Fruit fly (Drosophila melanogaster) whole organism, embryonic: ENCODE results near the gene pico.

Source experiments
- Ada2b ChIP-seq: fragments of 200-800 bp; sonication (Bioruptor generic); IDR thresholded peaks from 2 replicates; pipeline ENCODE4 v1.3.6; 2022; ENCODE audit warnings: missing biosample characterization, missing genetic modification characterization
- CG10209 ChIP-seq: fragments of 200-800 bp; sonication (Bioruptor generic); optimal IDR thresholded peaks from 3 replicates; lab custom pipeline; 2017; ENCODE audit warnings: missing biosample characterization, mild to moderate bottlenecking, missing genetic modification characterization, missing genetic modification reagents
- CG11093 ChIP-seq: fragments of 200-800 bp; sonication (Bioruptor generic); IDR thresholded peaks from 3 replicates; pipeline ENCODE4 v1.3.6; 2022; ENCODE audit warnings: missing biosample characterization, missing genetic modification characterization
- CG12219 ChIP-seq: fragments of 200-800 bp; sonication (Bioruptor generic); optimal IDR thresholded peaks from 3 replicates; lab custom pipeline; 2018; ENCODE audit warnings: missing biosample characterization, mild to moderate bottlenecking, missing genetic modification characterization
- CG13775 ChIP-seq: fragments of 200-800 bp; sonication (Bioruptor generic); optimal IDR thresholded peaks from 3 replicates; lab custom pipeline; 2017; ENCODE audit warnings: missing biosample characterization, mild to moderate bottlenecking, missing genetic modification characterization
- CG14965 ChIP-seq: fragments of 200-800 bp; sonication (Bioruptor generic); optimal IDR thresholded peaks from 2 replicates; lab custom pipeline; 2016; ENCODE audit warnings: missing biosample characterization, missing genetic modification characterization, borderline replicate concordance
- CG15011 ChIP-seq: fragments of 200-800 bp; sonication (Bioruptor generic); optimal IDR thresholded peaks from 3 replicates; lab custom pipeline; 2018; ENCODE audit warnings: missing biosample characterization, mild to moderate bottlenecking, missing genetic modification characterization
- CG16779 ChIP-seq: fragments of 200-800 bp; sonication (Bioruptor generic); IDR thresholded peaks from 2 replicates; pipeline ENCODE4 v1.3.6; 2022; ENCODE audit warnings: missing biosample characterization, missing genetic modification characterization
- CG1832 ChIP-seq: fragments of 200-800 bp; sonication (Bioruptor generic); optimal IDR thresholded peaks from 2 replicates; lab custom pipeline; 2017; ENCODE audit warnings: missing biosample characterization, mild to moderate bottlenecking, missing genetic modification characterization, inconsistent platforms
- CG31441 ChIP-seq: fragments of 200-800 bp; sonication (Bioruptor generic); IDR thresholded peaks from 2 replicates; pipeline ENCODE4 v1.3.6; 2022; ENCODE audit warnings: missing biosample characterization, missing genetic modification characterization
- CG3163 ChIP-seq: fragments of 200-800 bp; sonication (Bioruptor generic); optimal IDR thresholded peaks from 3 replicates; lab custom pipeline; 2016; ENCODE audit warnings: missing biosample characterization, missing genetic modification characterization
- CG5245 ChIP-seq: fragments of 200-800 bp; sonication (Bioruptor generic); optimal IDR thresholded peaks from 3 replicates; lab custom pipeline; 2016; ENCODE audit warnings: missing biosample characterization, missing genetic modification characterization
- CG7963 ChIP-seq: fragments of 200-800 bp; sonication (Bioruptor generic); IDR thresholded peaks from 3 replicates; pipeline ENCODE4 v1.3.6; 2022; ENCODE audit warnings: missing biosample characterization, missing genetic modification characterization; ENCODE audit not compliant: partially characterized antibody
- CG8290 ChIP-seq, 3 experiments: fragments of 200-800 bp; sonication (Bioruptor generic); optimal IDR thresholded peaks; 2 replicates each; lab custom pipeline; 2016 to 2019; ENCODE audit warnings: missing biosample characterization in 3 of 3, missing genetic modification characterization in 3 of 3, mild to moderate bottlenecking in 2 of 3, moderate library complexity in 1 of 3
- CG9215 ChIP-seq: fragments of 200-800 bp; sonication (Bioruptor generic); IDR thresholded peaks from 2 replicates; pipeline ENCODE4 v1.3.6; 2022; ENCODE audit warnings: missing biosample characterization, missing genetic modification characterization
- CG9817 ChIP-seq: fragments of 200-800 bp; sonication (Bioruptor generic); optimal IDR thresholded peaks from 2 replicates; lab custom pipeline; 2018; ENCODE audit warnings: missing biosample characterization, mild to moderate bottlenecking, missing genetic modification characterization, moderate library complexity
- CG9932 ChIP-seq: fragments of 200-800 bp; sonication (Bioruptor generic); IDR thresholded peaks from 2 replicates; pipeline ENCODE4 v1.3.6; 2022; ENCODE audit warnings: missing biosample characterization, missing genetic modification characterization
- D19A ChIP-seq: fragments of 200-800 bp; optimal IDR thresholded peaks from 3 replicates; lab custom pipeline; 2019; ENCODE audit warnings: missing biosample characterization, mild to moderate bottlenecking, missing genetic modification characterization, moderate library complexity
- Doc3 ChIP-seq: fragments of 200-800 bp; sonication (Bioruptor generic); IDR thresholded peaks from 3 replicates; pipeline ENCODE4 v1.3.6; 2022; ENCODE audit warnings: missing biosample characterization, missing genetic modification characterization; ENCODE audit not compliant: partially characterized antibody
- Ets65A ChIP-seq: fragments of 200-800 bp; sonication (Bioruptor generic); peaks from one replicate; lab custom pipeline; 2016; ENCODE audit warnings: missing biosample characterization, missing genetic modification characterization
- Gsc ChIP-seq: fragments of 200-800 bp; sonication (Bioruptor generic); IDR thresholded peaks from 2 replicates; pipeline ENCODE4 v1.3.6; 2022; ENCODE audit warnings: missing biosample characterization, missing genetic modification characterization
- Hmx ChIP-seq: fragments of 200-800 bp; sonication (Bioruptor generic); optimal IDR thresholded peaks from 2 replicates; lab custom pipeline; 2016; ENCODE audit warnings: missing biosample characterization, missing genetic modification characterization
- Hr3 ChIP-seq: fragments of 200-800 bp; sonication (Bioruptor generic); optimal IDR thresholded peaks from 3 replicates; lab custom pipeline; 2016; ENCODE audit warnings: missing biosample characterization, missing genetic modification characterization
- MBD-R2 ChIP-seq: fragments of 200-800 bp; sonication (Bioruptor generic); IDR thresholded peaks from 2 replicates; pipeline ENCODE4 v1.3.6; 2022; ENCODE audit warnings: missing biosample characterization, missing genetic modification characterization
- Med ChIP-seq: fragments of 200-800 bp; sonication (Bioruptor generic); peaks from one replicate; lab custom pipeline; 2016; ENCODE audit warnings: missing biosample characterization, missing genetic modification characterization, mild to moderate bottlenecking, inconsistent platforms, moderate library complexity
- Rx ChIP-seq: fragments of 200-800 bp; sonication (Bioruptor generic); IDR thresholded peaks from 2 replicates; pipeline ENCODE4 v1.3.6; 2022; ENCODE audit warnings: missing biosample characterization, missing genetic modification characterization
- br ChIP-seq: fragments of >200 bp; optimal IDR thresholded peaks from 2 replicates; lab custom pipeline; 2017
- btn ChIP-seq: fragments of 200-800 bp; sonication (Bioruptor generic); optimal IDR thresholded peaks from 2 replicates; lab custom pipeline; 2016; ENCODE audit warnings: missing biosample characterization, missing genetic modification characterization
- cad ChIP-seq: fragments of >200 bp; optimal IDR thresholded peaks from 2 replicates; lab custom pipeline; 2017; ENCODE audit warnings: missing biosample characterization, missing genetic modification characterization
- cg ChIP-seq: fragments of 200-800 bp; sonication (Bioruptor generic); optimal IDR thresholded peaks from 3 replicates; lab custom pipeline; 2019; ENCODE audit warnings: missing biosample characterization, mild to moderate bottlenecking, missing genetic modification characterization, moderate library complexity
- crol ChIP-seq: fragments of 200-800 bp; sonication (Bioruptor generic); IDR thresholded peaks from 2 replicates; pipeline ENCODE4 v1.3.6; 2022; ENCODE audit warnings: missing biosample characterization, missing genetic modification characterization
- dmrt11E ChIP-seq: fragments of 200-800 bp; sonication (Bioruptor generic); optimal IDR thresholded peaks from 3 replicates; lab custom pipeline; 2018; ENCODE audit warnings: missing biosample characterization, mild to moderate bottlenecking, missing genetic modification characterization, moderate library complexity
- gsb ChIP-seq: fragments of 200-800 bp; sonication (Bioruptor generic); IDR thresholded peaks from 2 replicates; pipeline ENCODE4 v1.3.6; 2022; ENCODE audit warnings: missing biosample characterization, missing genetic modification characterization
- inv ChIP-seq: fragments of 200-800 bp; sonication (Bioruptor generic); IDR thresholded peaks from 2 replicates; pipeline ENCODE4 v1.3.6; 2022; ENCODE audit warnings: missing biosample characterization, missing genetic modification characterization; ENCODE audit not compliant: partially characterized antibody
- luna ChIP-seq: fragments of 200-800 bp; sonication (Bioruptor generic); optimal IDR thresholded peaks from 2 replicates; lab custom pipeline; 2016; ENCODE audit warnings: missing biosample characterization, missing genetic modification characterization
- nau ChIP-seq: fragments of 200-800 bp; sonication (Bioruptor generic); optimal IDR thresholded peaks from 3 replicates; lab custom pipeline; 2017; ENCODE audit warnings: missing biosample characterization, mild to moderate bottlenecking, missing genetic modification characterization, missing genetic modification reagents
- pan ChIP-seq, 4 experiments: fragments of >200 bp in 3 of 4; fragments of 200-800 bp in 1 of 4; sonication (Bioruptor generic) in 1 of 4; optimal IDR thresholded peaks in 3 of 4; IDR thresholded peaks in 1 of 4; 2 replicates each; pipeline versions ENCODE4 v1.3.6 to Lab custom; 2017 to 2022; ENCODE audit warnings: missing biosample characterization in 2 of 4, missing genetic modification characterization in 2 of 4, mixed read lengths in 1 of 4
- sens ChIP-seq: fragments of 200-800 bp; sonication (Bioruptor generic); peaks from one replicate; lab custom pipeline; 2016; ENCODE audit warnings: missing biosample characterization, missing genetic modification characterization
- sim ChIP-seq: fragments of 200-800 bp; sonication (Bioruptor generic); IDR thresholded peaks from 2 replicates; pipeline ENCODE4 v1.3.6; 2022; ENCODE audit warnings: missing biosample characterization, missing genetic modification characterization
- sisA ChIP-seq: fragments of 200-800 bp; sonication (Bioruptor generic); IDR thresholded peaks from 2 replicates; pipeline ENCODE4 v1.3.6; 2022; ENCODE audit warnings: missing biosample characterization, missing genetic modification characterization
- sr ChIP-seq: fragments of 200-800 bp; sonication (Bioruptor generic); IDR thresholded peaks from 3 replicates; pipeline ENCODE4 v1.3.6; 2022; ENCODE audit warnings: missing biosample characterization, missing genetic modification characterization
- tll ChIP-seq, 2 experiments: fragments of 200-800 bp in 1 of 2; fragments of >200 bp in 1 of 2; sonication (Bioruptor generic) in 1 of 2; optimal IDR thresholded peaks; 2 replicates each; lab custom pipeline; 2017 to 2019; ENCODE audit warnings: missing biosample characterization in 2 of 2, missing genetic modification characterization in 2 of 2, mild to moderate bottlenecking in 1 of 2, moderate library complexity in 1 of 2
- tup ChIP-seq: fragments of 200-800 bp; sonication (Bioruptor generic); optimal IDR thresholded peaks from 2 replicates; lab custom pipeline; 2016; ENCODE audit warnings: missing biosample characterization, mild to moderate bottlenecking, missing genetic modification characterization, moderate library complexity
- vvl ChIP-seq: fragments of 200-800 bp; sonication (Bioruptor generic); IDR thresholded peaks from 2 replicates; pipeline ENCODE4 v1.3.6; 2022; ENCODE audit warnings: missing biosample characterization, missing genetic modification characterization
- zen ChIP-seq: fragments of 200-800 bp; sonication (Bioruptor generic); optimal IDR thresholded peaks from 3 replicates; lab custom pipeline; 2018; ENCODE audit warnings: missing biosample characterization, mild to moderate bottlenecking, missing genetic modification characterization, moderate library complexity
- zf30C ChIP-seq: fragments of 200-800 bp; sonication (Bioruptor generic); optimal IDR thresholded peaks from 3 replicates; lab custom pipeline; 2018; ENCODE audit warnings: missing biosample characterization, mild to moderate bottlenecking, missing genetic modification characterization

The pico gene

DNA sequence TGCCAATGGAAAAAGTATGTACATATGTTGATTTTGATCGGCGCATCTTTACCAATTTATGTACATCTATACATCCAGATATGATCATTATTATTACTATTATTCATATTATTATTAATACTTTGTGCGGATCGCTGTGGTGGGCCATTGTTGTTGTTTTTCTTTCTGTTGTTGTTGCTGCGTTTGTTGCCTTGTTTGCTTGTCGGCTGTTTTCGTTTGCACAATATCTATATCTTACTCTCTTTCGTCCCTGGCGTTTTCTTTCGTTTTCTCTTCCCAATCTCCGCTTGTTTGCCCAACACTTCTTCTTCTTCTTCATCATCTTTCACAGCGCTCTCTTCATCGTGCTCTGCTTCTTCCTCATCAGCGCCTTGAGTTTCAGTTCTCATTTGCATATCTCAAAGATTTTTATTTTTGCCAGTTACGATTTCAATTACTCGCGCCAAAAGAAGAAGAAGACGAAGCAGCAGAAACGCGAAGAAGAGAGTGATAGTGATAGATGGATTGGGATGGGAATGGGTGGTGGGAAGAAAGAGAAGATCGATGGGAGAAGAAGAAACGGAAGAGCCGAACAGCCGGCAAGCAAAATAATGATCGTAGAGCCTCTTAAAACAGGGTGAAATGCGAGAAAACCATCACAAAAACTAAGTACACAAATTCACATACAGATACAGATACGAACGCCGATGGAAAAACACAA is 63.8 kb downstream of the pico start (continued):
- no peak for TF ChIP-seq CG7963 (GFP tag; lab: Robert Waterston, UW)
- no peak for TF ChIP-seq pan (optimal IDR thresholded peaks at IDR 0.05; lab: Kevin White, UChicago)
- TF ChIP-seq pan (GFP tag; optimal IDR thresholded peaks at IDR 0.05 in 1 of 2, IDR thresholded peaks at IDR 0.05 in 1 of 2), result no peak
- no peak for TF ChIP-seq CG14965
- TF ChIP-seq CG8290 (GFP tag; optimal IDR thresholded peaks at IDR 0.05; lab: Kevin White, UChicago), result no peak
- no peak for TF ChIP-seq CG8290 (tag; optimal IDR thresholded peaks at IDR 0.05; lab: Kevin White, UChicago)
- peak; percentile 71 for TF ChIP-seq sens

DNA sequence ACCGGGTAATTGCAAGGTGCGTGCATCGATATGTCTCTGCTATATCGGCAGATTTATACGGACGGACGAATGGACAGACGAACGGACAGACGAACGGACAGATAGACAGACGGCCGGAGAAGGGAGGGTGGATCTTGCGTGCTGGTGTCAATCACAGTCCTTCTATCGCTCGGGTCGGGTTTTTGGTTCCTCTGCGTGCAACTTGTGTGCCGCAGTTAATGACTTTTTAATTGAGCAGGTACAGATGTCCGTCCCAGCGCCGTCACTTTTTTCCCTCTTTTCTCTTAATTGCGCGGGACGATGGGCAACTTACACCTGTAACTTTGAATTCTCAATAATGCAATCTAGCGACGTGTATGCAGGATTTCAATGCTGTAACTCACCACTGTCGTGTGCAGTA is 65.0 kb downstream of the pico start:
- peak; percentile 12 for TF ChIP-seq CG10209 (GFP tag; lab: Kevin White, UChicago)
- peak in 1 of 2 experiments; percentile 81 for TF ChIP-seq tll (GFP tag; optimal IDR thresholded peaks at IDR 0.05; lab: Kevin White, UChicago)
- TF ChIP-seq zen, result peak; percentile 99
- no peak for TF ChIP-seq Hmx (GFP tag; lab: Kevin White, UChicago)

DNA sequence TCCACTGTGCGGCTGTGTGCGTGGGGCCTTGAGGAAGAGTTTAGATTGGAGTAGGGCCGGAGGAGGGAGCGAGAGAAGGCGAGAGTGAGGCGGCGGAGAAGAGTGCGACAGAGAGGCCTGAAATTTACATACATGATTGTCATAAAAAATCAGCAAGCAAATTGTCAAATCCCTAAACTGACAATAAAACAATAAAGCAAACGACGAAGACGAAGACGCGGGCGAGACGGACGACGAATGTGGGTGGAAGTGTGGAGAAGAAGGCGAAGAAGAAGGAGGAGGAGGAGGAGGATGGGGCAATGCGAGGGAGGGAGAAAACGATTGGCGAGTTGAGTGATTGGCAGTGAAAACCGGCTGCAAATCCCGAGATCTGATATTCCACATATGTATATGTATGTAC is 66.5 kb downstream of the pico start:
- TF ChIP-seq Doc3 (GFP tag; lab: Robert Waterston, UW) (no peak), CG3163 (GFP tag; lab: Kevin White, UChicago) (no peak), crol (GFP tag; lab: Robert Waterston, UW) (peak; percentile 48; the same call in 1 of the 2 replicates), cg (GFP tag; lab: Kevin White, UChicago) (peak; percentile 1), sr (GFP tag; lab: Robert Waterston, UW) (0 out of 3 replicates have a peak, but pooled peaks have one; percentile 21), CG9817 (tag; lab: Kevin White, UChicago) (no peak), Med (GFP tag; lab: Kevin White, UChicago) (peak; percentile 6), CG1832 (peak; percentile 51), Ets65A (peak; percentile 11), br (lab: Kevin White, UChicago) (no peak), CG9932 (GFP tag; lab: Robert Waterston, UW) (no peak), sim (GFP tag; lab: Robert Waterston, UW) (no peak), cad (GFP tag; lab: Kevin White, UChicago) (peak; percentile 71), vvl (GFP tag; lab: Robert Waterston, UW) (peak; percentile 26; the same call in 1 of the 2 replicates)

DNA sequence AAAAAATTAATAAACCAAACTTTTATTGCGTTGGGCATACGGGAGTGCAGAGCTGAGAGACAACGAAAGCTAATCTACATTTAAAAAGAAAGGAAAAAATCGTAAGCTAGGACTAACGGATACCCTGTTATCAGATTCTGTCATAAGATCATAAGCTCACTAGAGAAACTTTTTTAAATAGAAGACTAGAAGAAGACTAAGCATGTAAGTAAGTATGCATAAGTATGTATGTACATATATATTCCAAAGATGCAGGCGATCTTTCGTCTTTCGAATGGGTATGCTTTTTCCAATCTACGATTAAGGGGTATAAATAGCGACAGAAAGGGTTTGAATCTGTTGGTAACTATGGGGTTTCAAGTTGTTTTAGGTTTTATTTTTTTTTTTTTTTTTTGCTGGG is 67.0 kb downstream of the pico start:
- no peak for TF ChIP-seq luna (GFP tag; lab: Kevin White, UChicago)
- TF ChIP-seq CG5245 (GFP tag; lab: Kevin White, UChicago), result no peak
- peak; percentile 19 for TF ChIP-seq Hr3 (GFP tag; lab: Kevin White, UChicago)
- TF ChIP-seq CG9215 (GFP tag; lab: Robert Waterston, UW), result no peak
- TF ChIP-seq D19A (tag; lab: Kevin White, UChicago), result peak; percentile 12
- TF ChIP-seq MBD-R2 (GFP tag; lab: Robert Waterston, UW), result no peak
- TF ChIP-seq CG16779, result no peak
- no peak for TF ChIP-seq CG11093
- no peak for TF ChIP-seq nau (GFP tag; lab: Kevin White, UChicago)
- TF ChIP-seq CG13775 (GFP tag; lab: Kevin White, UChicago), result no peak
- peak; percentile 48 for TF ChIP-seq CG31441
- no peak for TF ChIP-seq gsb (GFP tag; lab: Robert Waterston, UW)
- TF ChIP-seq Rx (GFP tag; lab: Robert Waterston, UW), result no peak
- TF ChIP-seq zf30C (GFP tag; lab: Kevin White, UChicago), result no peak
- no peak for TF ChIP-seq inv
- TF ChIP-seq Ada2b (GFP tag; lab: Robert Waterston, UW), result no peak
- TF ChIP-seq tup, result no peak
- peak; percentile 19; the same call in 1 of the 2 replicates for TF ChIP-seq sisA (GFP tag; lab: Robert Waterston, UW)
- TF ChIP-seq CG15011 (GFP tag; lab: Kevin White, UChicago), result no peak
- no peak for TF ChIP-seq Gsc (GFP tag; lab: Robert Waterston, UW)
- no peak for TF ChIP-seq CG12219 (GFP tag; lab: Kevin White, UChicago)
- peak; percentile 49 for TF ChIP-seq dmrt11E (tag; lab: Kevin White, UChicago)
- TF ChIP-seq btn (GFP tag; lab: Kevin White, UChicago), result no peak
